Fruit fly (Drosophila melanogaster) whole organism, wandering third instar larva: Measurements from ENCODE around the gene wds.

Experiments
- Abd-B ChIP-seq: fragments of >200 bp; optimal IDR thresholded peaks from 2 replicates; lab custom pipeline; 2017; ENCODE audit warnings: missing biosample characterization, missing genetic modification characterization
- CG32264 ChIP-seq: fragments of 200-800 bp; sonication (Bioruptor generic); optimal IDR thresholded peaks from 2 replicates; lab custom pipeline; 2016; ENCODE audit warnings: missing biosample characterization, missing genetic modification characterization
- CG9705 ChIP-seq: fragments of 200-800 bp; sonication (Bioruptor generic); optimal IDR thresholded peaks from 2 replicates; lab custom pipeline; 2018; ENCODE audit warnings: missing biosample characterization, mild to moderate bottlenecking, missing genetic modification characterization
- CrebA ChIP-seq: fragments of 200-800 bp; sonication (Bioruptor generic); optimal IDR thresholded peaks from 2 replicates; lab custom pipeline; 2016; ENCODE audit warnings: missing biosample characterization, mild to moderate bottlenecking, missing genetic modification characterization, borderline replicate concordance
- Dfd ChIP-seq: fragments of >200 bp; optimal IDR thresholded peaks from 2 replicates; lab custom pipeline; 2017; ENCODE audit warnings: missing biosample characterization, missing genetic modification characterization
- Dif ChIP-seq: fragments of 200-275, 200-300 bp; sonication (Bioruptor generic); optimal IDR thresholded peaks from 2 replicates; lab custom pipeline; 2018; ENCODE audit warnings: missing biosample characterization, missing genetic modification characterization; ENCODE audit not compliant: partially characterized antibody
- GATAd ChIP-seq: sonication (Bioruptor generic); optimal IDR thresholded peaks from 2 replicates; lab custom pipeline; 2016; ENCODE audit warnings: missing biosample characterization, missing genetic modification characterization
- HLH106 ChIP-seq: fragments of 200-800 bp; optimal IDR thresholded peaks from 3 replicates; lab custom pipeline; 2019; ENCODE audit warnings: missing biosample characterization, mild to moderate bottlenecking, missing genetic modification characterization, moderate library complexity
- Hnf4 ChIP-seq: fragments of 200-800 bp; sonication (Bioruptor generic); optimal IDR thresholded peaks from 2 replicates; lab custom pipeline; 2016; ENCODE audit warnings: missing biosample characterization, mild to moderate bottlenecking, missing genetic modification characterization
- Hr78 ChIP-seq: fragments of >200 bp; optimal IDR thresholded peaks from 2 replicates; lab custom pipeline; 2017; ENCODE audit warnings: missing biosample characterization, missing genetic modification characterization
- Hr83 ChIP-seq: fragments of 200-300 bp; sonication (Bioruptor generic); optimal IDR thresholded peaks from 2 replicates; lab custom pipeline; 2016; ENCODE audit warnings: missing biosample characterization, mild to moderate bottlenecking, missing genetic modification characterization, moderate library complexity; ENCODE audit not compliant: poor library complexity, severe bottlenecking
- Jra ChIP-seq: sonication (Bioruptor generic); optimal IDR thresholded peaks from 2 replicates; lab custom pipeline; 2016; ENCODE audit warnings: missing biosample characterization, missing genetic modification characterization
- Mio ChIP-seq: sonication (Bioruptor generic); optimal IDR thresholded peaks from 2 replicates; lab custom pipeline; 2016; ENCODE audit warnings: missing biosample characterization, missing genetic modification characterization
- Myc ChIP-seq: fragments of >200 bp; optimal IDR thresholded peaks from 2 replicates; lab custom pipeline; 2017
- N ChIP-seq: fragments of >200 bp; optimal IDR thresholded peaks from 2 replicates; lab custom pipeline; 2018; ENCODE audit warnings: missing biosample characterization, missing external identifiers, missing genetic modification characterization
- OdsH ChIP-seq: fragments of 200-800 bp; sonication (Bioruptor generic); optimal IDR thresholded peaks from 2 replicates; lab custom pipeline; 2016; ENCODE audit warnings: missing biosample characterization, mild to moderate bottlenecking, missing genetic modification characterization
- Rel ChIP-seq, 2 experiments: fragments of 200-800 bp; sonication (Bioruptor generic) in 1 of 2; optimal IDR thresholded peaks; 2 replicates in 1 of 2; 3 replicates in 1 of 2; lab custom pipeline; 2016 to 2019; ENCODE audit warnings: mild to moderate bottlenecking in 2 of 2, missing biosample characterization in 2 of 2, missing genetic modification characterization in 2 of 2, moderate library complexity in 1 of 2
- Sp1 ChIP-seq: fragments of 200-800 bp; sonication (Bioruptor generic); optimal IDR thresholded peaks from 3 replicates; lab custom pipeline; 2019; ENCODE audit warnings: missing biosample characterization, mild to moderate bottlenecking, missing genetic modification characterization, moderate library complexity
- Vsx2 ChIP-seq: fragments of 200-300, 225-300 bp; sonication (Bioruptor generic); optimal IDR thresholded peaks from 2 replicates; lab custom pipeline; 2018; ENCODE audit warnings: missing biosample characterization, missing genetic modification characterization; ENCODE audit not compliant: partially characterized antibody
- br ChIP-seq: fragments of 200-800 bp; sonication (Bioruptor generic); optimal IDR thresholded peaks from 2 replicates; lab custom pipeline; 2016; ENCODE audit warnings: missing biosample characterization, missing genetic modification characterization
- brk ChIP-seq: fragments of 200-800 bp; sonication (Bioruptor generic); optimal IDR thresholded peaks from 2 replicates; lab custom pipeline; 2016; ENCODE audit warnings: missing biosample characterization, mild to moderate bottlenecking, missing genetic modification characterization
- dl ChIP-seq, 2 experiments: fragments of 175-275, 200-275 bp in 1 of 2; fragments of 200-275 bp in 1 of 2; sonication (Bioruptor generic); optimal IDR thresholded peaks; lab custom pipeline; 2018; ENCODE audit warnings: mild to moderate bottlenecking in 2 of 2, missing biosample characterization in 2 of 2, missing genetic modification characterization in 2 of 2, moderate library complexity in 2 of 2; ENCODE audit not compliant: partially characterized antibody in 2 of 2, insufficient read depth in 1 of 2
- dmrt93B ChIP-seq: fragments of 200-800 bp; sonication (Bioruptor generic); optimal IDR thresholded peaks from 2 replicates; lab custom pipeline; 2018; ENCODE audit warnings: missing biosample characterization, mild to moderate bottlenecking, missing genetic modification characterization
- dsf ChIP-seq: sonication (Bioruptor generic); optimal IDR thresholded peaks from 2 replicates; lab custom pipeline; 2016; ENCODE audit warnings: missing biosample characterization, missing genetic modification characterization, borderline replicate concordance
- ey ChIP-seq: fragments of 200-800 bp; sonication (Bioruptor generic); optimal IDR thresholded peaks from 2 replicates; lab custom pipeline; 2016; ENCODE audit warnings: missing biosample characterization, missing genetic modification characterization
- foxo ChIP-seq, 2 experiments: fragments of 200-800 bp; sonication (Bioruptor generic); optimal IDR thresholded peaks; 2 replicates in 1 of 2; 3 replicates in 1 of 2; lab custom pipeline; 2016 to 2017; ENCODE audit warnings: missing biosample characterization in 2 of 2, missing genetic modification characterization in 2 of 2
- fru ChIP-seq: fragments of 200-800 bp; sonication (Bioruptor generic); optimal IDR thresholded peaks from 3 replicates; lab custom pipeline; 2016; ENCODE audit warnings: missing biosample characterization, mild to moderate bottlenecking, missing genetic modification characterization
- h ChIP-seq: fragments of 200-800 bp; sonication (Bioruptor generic); optimal IDR thresholded peaks from 3 replicates; lab custom pipeline; 2016; ENCODE audit warnings: missing biosample characterization, mild to moderate bottlenecking, missing genetic modification characterization
- jim ChIP-seq: fragments of 175-275, 200-325 bp; sonication (Bioruptor generic); optimal IDR thresholded peaks from 2 replicates; lab custom pipeline; 2016; ENCODE audit warnings: missing biosample characterization, mild to moderate bottlenecking, missing genetic modification characterization
- lola ChIP-seq: fragments of >200 bp; optimal IDR thresholded peaks from 2 replicates; lab custom pipeline; 2017; ENCODE audit warnings: missing biosample characterization, missing genetic modification characterization
- pan ChIP-seq: fragments of >200 bp; optimal IDR thresholded peaks from 2 replicates; lab custom pipeline; 2017
- psq ChIP-seq: fragments of 200-800 bp; sonication (Bioruptor generic); optimal IDR thresholded peaks from 3 replicates; lab custom pipeline; 2017; ENCODE audit warnings: missing biosample characterization, mild to moderate bottlenecking, missing genetic modification characterization, moderate library complexity
- rgr ChIP-seq: fragments of 200-800 bp; sonication (Bioruptor generic); optimal IDR thresholded peaks from 3 replicates; lab custom pipeline; 2016; ENCODE audit warnings: missing biosample characterization, mild to moderate bottlenecking, missing genetic modification characterization
- sage ChIP-seq: fragments of 200-800 bp; sonication (Bioruptor generic); optimal IDR thresholded peaks from 2 replicates; lab custom pipeline; 2016; ENCODE audit warnings: missing biosample characterization, mild to moderate bottlenecking, missing genetic modification characterization
- sv ChIP-seq: fragments of 200-800 bp; sonication (Bioruptor generic); optimal IDR thresholded peaks from 3 replicates; lab custom pipeline; 2016; ENCODE audit warnings: missing biosample characterization, missing genetic modification characterization
- tai ChIP-seq: sonication (Bioruptor generic); optimal IDR thresholded peaks from 2 replicates; lab custom pipeline; 2016; ENCODE audit warnings: missing biosample characterization, missing genetic modification characterization
- usp ChIP-seq: fragments of >200 bp; optimal IDR thresholded peaks from 2 replicates; lab custom pipeline; 2017; ENCODE audit warnings: missing biosample characterization, missing genetic modification characterization
- woc ChIP-seq: sonication (Bioruptor generic); optimal IDR thresholded peaks from 2 replicates; lab custom pipeline; 2016; ENCODE audit warnings: missing biosample characterization, mild to moderate bottlenecking, missing genetic modification characterization

Gene wds

DNA sequence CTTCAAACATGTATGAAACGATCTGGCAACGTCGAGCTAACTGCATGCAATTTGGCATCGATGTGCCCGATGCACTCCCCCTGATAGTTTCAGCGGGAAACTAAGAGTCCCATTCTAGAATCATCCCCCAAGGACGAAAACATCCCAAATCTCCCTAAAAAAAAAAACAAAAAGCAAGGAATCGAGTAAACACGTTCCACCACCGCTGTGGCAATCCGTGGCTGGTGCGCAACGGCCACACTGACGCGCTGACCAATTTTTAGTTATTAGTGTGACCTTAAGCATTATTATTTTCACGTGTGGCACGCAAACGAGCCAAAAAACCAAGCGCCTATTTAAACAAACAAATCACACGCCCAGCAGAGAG, at the start of gene wds:
wds (plus strand) TSS at position 265 of the 367 bp plus-strand sequence.
- TF ChIP-seq CG9705 (GFP tag; lab: Kevin White, UChicago): no peak
- no peak for TF ChIP-seq GATAd (GFP tag; lab: Kevin White, UChicago)
- TF ChIP-seq OdsH (GFP tag; lab: Kevin White, UChicago): no peak
- no peak for TF ChIP-seq CG32264
- TF ChIP-seq dmrt93B: no peak
- no peak for TF ChIP-seq dsf
- TF ChIP-seq Rel (GFP tag; optimal IDR thresholded peaks at IDR 0.05; lab: Kevin White, UChicago): no peak
- no peak for TF ChIP-seq Rel (tag; optimal IDR thresholded peaks at IDR 0.05; lab: Kevin White, UChicago)
- no peak for TF ChIP-seq Hr83
- TF ChIP-seq h: no peak
- no peak for TF ChIP-seq sage (GFP tag; lab: Kevin White, UChicago)
- no peak for TF ChIP-seq dl (GFP tag; optimal IDR thresholded peaks at IDR 0.05; lab: Kevin White, UChicago; ENCODE audit: insufficient read depth in 1 of 2, partially characterized antibody in 2 of 2)
- no peak for TF ChIP-seq jim (GFP tag; lab: Kevin White, UChicago)
- TF ChIP-seq Dfd (GFP tag; lab: Kevin White, UChicago): no peak
- TF ChIP-seq woc (GFP tag; lab: Kevin White, UChicago): no peak
- TF ChIP-seq, all 38 proteins: peak for 0

DNA sequence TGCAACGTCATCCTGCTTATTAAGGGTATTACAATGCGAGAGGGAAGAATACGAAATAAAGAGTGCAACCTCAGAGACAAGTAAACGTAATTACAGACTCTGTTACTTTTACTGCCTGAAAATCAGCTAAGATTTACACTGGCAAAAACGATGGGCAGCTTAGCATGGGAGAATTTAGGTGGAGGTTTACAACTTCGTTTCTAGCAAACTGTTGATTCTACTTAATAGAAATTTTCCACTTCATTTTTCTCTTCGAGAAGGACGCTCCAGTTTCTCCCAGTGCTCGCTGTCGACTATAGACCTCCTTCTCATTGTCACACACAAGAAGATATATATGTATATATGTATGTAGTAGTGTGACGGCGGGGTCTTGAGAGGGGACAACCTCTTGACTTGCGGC, 49.6 kb upstream of the wds start:
- TF ChIP-seq Rel (GFP tag; optimal IDR thresholded peaks at IDR 0.05; lab: Kevin White, UChicago) (no peak), Rel (tag; optimal IDR thresholded peaks at IDR 0.05; lab: Kevin White, UChicago) (no peak), CG32264 (no peak), Hr78 (no peak), Sp1 (GFP tag; lab: Kevin White, UChicago) (peak; percentile 17), sv (no peak), HLH106 (tag; lab: Kevin White, UChicago) (peak; percentile 48), lola (GFP tag; lab: Kevin White, UChicago) (no peak), psq (GFP tag; lab: Kevin White, UChicago) (peak; percentile 7), Dfd (GFP tag; lab: Kevin White, UChicago) (no peak), h (peak; percentile 46), Dif (GFP tag; lab: Kevin White, UChicago) (no peak), dsf (no peak), fru (GFP tag; lab: Kevin White, UChicago) (peak; percentile 6), br (GFP tag; lab: Kevin White, UChicago) (no peak), dmrt93B (no peak), Jra (no peak), Vsx2 (GFP tag; lab: Kevin White, UChicago) (no peak), OdsH (GFP tag; lab: Kevin White, UChicago) (no peak), Hnf4 (no peak), tai (GFP tag; lab: Kevin White, UChicago) (no peak), brk (GFP tag; lab: Kevin White, UChicago) (no peak), sage (GFP tag; lab: Kevin White, UChicago) (no peak), Myc (lab: Kevin White, UChicago) (no peak), CrebA (GFP tag; lab: Kevin White, UChicago) (no peak), ey (GFP tag; lab: Kevin White, UChicago) (peak; percentile 16), usp (GFP tag; lab: Kevin White, UChicago) (no peak), Abd-B (no peak), N (GFP tag; lab: Kevin White, UChicago) (no peak), Hr83 (no peak), pan (no peak), GATAd (GFP tag; lab: Kevin White, UChicago) (no peak), woc (GFP tag; lab: Kevin White, UChicago) (no peak), rgr (GFP tag; lab: Kevin White, UChicago) (peak; percentile 37), jim (GFP tag; lab: Kevin White, UChicago) (no peak), foxo (GFP tag; optimal IDR thresholded peaks at IDR 0.05; lab: Kevin White, UChicago) (peak in 1 of 2 experiments; percentile 17), Mio (no peak), CG9705 (GFP tag; lab: Kevin White, UChicago) (no peak), dl (GFP tag; optimal IDR thresholded peaks at IDR 0.05; lab: Kevin White, UChicago; ENCODE audit: insufficient read depth in 1 of 2, partially characterized antibody in 2 of 2) (no peak)
